Worm (Caenorhabditis elegans): ENCODE results near the gene mca-3.

DNA sequence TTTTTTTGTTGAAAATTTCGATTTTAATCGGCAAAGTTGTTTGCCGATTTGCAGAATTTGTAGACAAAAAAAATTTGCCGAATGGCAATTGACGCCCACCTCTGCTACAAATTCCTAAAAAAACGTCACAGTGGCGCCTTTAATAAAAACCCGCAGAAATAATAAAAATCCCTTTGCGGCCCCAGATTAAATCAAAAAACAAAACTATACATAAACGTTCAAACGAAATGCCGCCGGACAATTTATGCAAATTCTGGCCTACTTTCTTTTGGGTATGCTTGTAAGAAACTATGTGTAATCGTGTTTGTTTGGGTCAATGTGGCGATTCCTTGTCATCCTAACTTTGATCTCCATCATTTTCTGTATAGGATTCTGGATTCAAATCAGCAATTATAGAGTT lies 18.1 kb upstream of the mca-3 start, which contains the start of gene T23E1.1:
- TF ChIP-seq ZK546.5 (tag; optimal IDR thresholded peaks at IDR 0.05): no peak
- TF ChIP-seq daf-12 (tag; optimal IDR thresholded peaks at IDR 0.05): no peak
